Worm (Caenorhabditis elegans) whole organism, L4 larva: ENCODE measurements around the gene eak-3.

Experiments used
- D1046.2 ChIP-seq: fragments of 200-800 bp; sonication (Bioruptor generic); IDR thresholded peaks from 2 replicates; pipeline ENCODE4 v1.3.6; 2022; ENCODE audit warnings: missing genetic modification characterization, missing compliant biosample characterization
- F10B5.3 ChIP-seq: sonication (generic microtip); optimal IDR thresholded peaks from 2 replicates; lab custom pipeline; 2016; ENCODE audit warnings: mild to moderate bottlenecking, missing genetic modification characterization, missing compliant biosample characterization
- F37D6.2 ChIP-seq: sonication (generic microtip); optimal IDR thresholded peaks from 2 replicates; lab custom pipeline; 2016; ENCODE audit warnings: mild to moderate bottlenecking, missing genetic modification characterization, missing compliant biosample characterization
- F49E8.2 ChIP-seq: sonication (generic microtip); optimal IDR thresholded peaks from 2 replicates; lab custom pipeline; 2016; ENCODE audit warnings: missing compliant biosample characterization, mild to moderate bottlenecking, missing genetic modification characterization, borderline replicate concordance
- R02D3.7 ChIP-seq: fragments of 150-350 bp; sonication (generic microtip); optimal IDR thresholded peaks from 3 replicates; lab custom pipeline; 2014; ENCODE audit warnings: missing biosample characterization, missing genetic modification characterization
- Y105C5A.15 ChIP-seq: fragments of 200-800 bp; sonication (Bioruptor generic); IDR thresholded peaks from 2 replicates; pipeline ENCODE4 v1.3.6; 2022; ENCODE audit warnings: missing genetic modification characterization, missing compliant biosample characterization
- Y48G9A.11 ChIP-seq: fragments of 200-800 bp; sonication (Bioruptor generic); IDR thresholded peaks from 2 replicates; pipeline ENCODE4 v1.3.6; 2022; ENCODE audit warnings: missing genetic modification reagents, missing genetic modification characterization, missing compliant biosample characterization
- Y5F2A.4 ChIP-seq: fragments of 200-800 bp; sonication (Bioruptor generic); optimal IDR thresholded peaks from 2 replicates; lab custom pipeline; 2018; ENCODE audit warnings: mild to moderate bottlenecking, missing genetic modification characterization, missing compliant biosample characterization
- aha-1 ChIP-seq: fragments of 150-350 bp; peaks from one replicate; lab custom pipeline; 2014; ENCODE audit warnings: missing biosample characterization, missing genetic modification characterization
- ama-1 ChIP-seq: fragments of 150-350 bp; optimal IDR thresholded peaks from 2 replicates; lab custom pipeline; 2014; ENCODE audit warnings: inconsistent platforms, mixed read lengths
- arid-1 ChIP-seq: fragments of 200-800 bp; sonication (Bioruptor generic); conservative IDR thresholded peaks from 2 replicates; pipeline ENCODE4 v1.3.6; 2022; ENCODE audit warnings: missing genetic modification reagents, missing genetic modification characterization, missing compliant biosample characterization
- attf-4 ChIP-seq: sonication (generic microtip); optimal IDR thresholded peaks from 3 replicates; lab custom pipeline; 2017; ENCODE audit warnings: missing biosample characterization, missing genetic modification characterization
- ceh-28 ChIP-seq: fragments of 150-350 bp; optimal IDR thresholded peaks from 2 replicates; lab custom pipeline; 2014; ENCODE audit warnings: missing biosample characterization, missing genetic modification reagents, missing genetic modification characterization
- ceh-32 ChIP-seq: sonication (generic microtip); optimal IDR thresholded peaks from 2 replicates; lab custom pipeline; 2016; ENCODE audit warnings: mild to moderate bottlenecking, missing genetic modification characterization, missing compliant biosample characterization; ENCODE audit not compliant: poor library complexity
- ceh-62 ChIP-seq: sonication (generic microtip); optimal IDR thresholded peaks from 2 replicates; lab custom pipeline; 2017; ENCODE audit warnings: missing biosample characterization, missing genetic modification characterization
- ces-1 ChIP-seq: fragments of 150-350 bp; sonication (generic microtip); optimal IDR thresholded peaks from 4 replicates; lab custom pipeline; 2014; ENCODE audit warnings: missing biosample characterization, missing genetic modification reagents, missing genetic modification characterization
- daf-19 ChIP-seq: fragments of 200-800 bp; sonication (Bioruptor generic); conservative IDR thresholded peaks from 2 replicates; pipeline ENCODE4 v1.3.6; 2022; ENCODE audit warnings: missing genetic modification characterization, missing compliant biosample characterization
- dmd-9 ChIP-seq: fragments of 200-800 bp; sonication (Bioruptor generic); IDR thresholded peaks from 2 replicates; pipeline ENCODE4 v1.3.6; 2022; ENCODE audit warnings: missing genetic modification reagents, missing genetic modification characterization, missing compliant biosample characterization
- dpl-1 ChIP-seq: fragments of 150-350 bp; optimal IDR thresholded peaks from 2 replicates; lab custom pipeline; 2014; ENCODE audit warnings: missing biosample characterization, missing genetic modification reagents, missing genetic modification characterization
- egl-27 ChIP-seq: sonication (generic microtip); optimal IDR thresholded peaks from 3 replicates; lab custom pipeline; 2017; ENCODE audit warnings: missing biosample characterization, missing genetic modification reagents, missing genetic modification characterization
- fos-1 ChIP-seq: fragments of 150-350 bp; optimal IDR thresholded peaks from 2 replicates; lab custom pipeline; 2014; ENCODE audit warnings: missing biosample characterization, missing genetic modification characterization
- gei-8 ChIP-seq: fragments of 200-800 bp; sonication (Bioruptor generic); optimal IDR thresholded peaks from 2 replicates; lab custom pipeline; 2018; ENCODE audit warnings: mild to moderate bottlenecking, missing genetic modification characterization, missing compliant biosample characterization
- hlh-30 ChIP-seq: sonication (generic microtip); optimal IDR thresholded peaks from 2 replicates; lab custom pipeline; 2017; ENCODE audit warnings: antibody characterized with exemption, mild to moderate bottlenecking, missing genetic modification characterization, missing compliant biosample characterization; ENCODE audit not compliant: insufficient read depth
- hmg-1.1 ChIP-seq: fragments of 200-800 bp; sonication (Bioruptor generic); IDR thresholded peaks from 2 replicates; pipeline ENCODE4 v1.3.6; 2022; ENCODE audit warnings: missing genetic modification reagents, missing genetic modification characterization, missing compliant biosample characterization
- jun-1 ChIP-seq: fragments of 150-350 bp; optimal IDR thresholded peaks from 2 replicates; lab custom pipeline; 2014; ENCODE audit warnings: missing biosample characterization, missing genetic modification reagents, missing genetic modification characterization
- lin-1 ChIP-seq: fragments of 200-800 bp; sonication (Bioruptor generic); IDR thresholded peaks from 2 replicates; pipeline ENCODE4 v1.3.6; 2022; ENCODE audit warnings: missing genetic modification reagents, missing genetic modification characterization, missing compliant biosample characterization
- lin-29 ChIP-seq: fragments of 200-800 bp; sonication (Bioruptor generic); IDR thresholded peaks from 2 replicates; pipeline ENCODE4 v1.3.6; 2022; ENCODE audit warnings: missing genetic modification reagents, missing genetic modification characterization, missing compliant biosample characterization
- lir-3 ChIP-seq: sonication (generic microtip); optimal IDR thresholded peaks from 2 replicates; lab custom pipeline; 2016; ENCODE audit warnings: mild to moderate bottlenecking, missing genetic modification characterization, missing compliant biosample characterization
- madf-5 ChIP-seq, 2 experiments: fragments of 200-800 bp; sonication (Bioruptor generic); IDR thresholded peaks; 2 replicates each; pipeline ENCODE4 v1.3.6; 2022; ENCODE audit warnings: missing compliant biosample characterization in 2 of 2, missing genetic modification characterization in 2 of 2
- madf-9 ChIP-seq: fragments of 200-800 bp; sonication (Bioruptor generic); conservative IDR thresholded peaks from 2 replicates; pipeline ENCODE4 v1.3.6; 2022; ENCODE audit warnings: missing genetic modification reagents, missing genetic modification characterization, missing compliant biosample characterization
- mdl-1 ChIP-seq, 2 experiments: fragments of 150-350 bp in 1 of 2; sonication (generic microtip) in 1 of 2; optimal IDR thresholded peaks; 2 replicates each; lab custom pipeline; 2014 to 2017; ENCODE audit warnings: missing biosample characterization in 2 of 2, missing genetic modification characterization in 2 of 2
- mdt-29 ChIP-seq: fragments of 200-800 bp; sonication (Bioruptor generic); IDR thresholded peaks from 2 replicates; pipeline ENCODE4 v1.3.6; 2022; ENCODE audit warnings: missing genetic modification reagents, missing genetic modification characterization, missing compliant biosample characterization
- mep-1 ChIP-seq: fragments of 150-350 bp; sonication (generic microtip); optimal IDR thresholded peaks from 3 replicates; lab custom pipeline; 2014; ENCODE audit warnings: missing biosample characterization, missing genetic modification characterization
- nhr-10 ChIP-seq: fragments of 150-350 bp; optimal IDR thresholded peaks from 2 replicates; lab custom pipeline; 2014; ENCODE audit warnings: missing biosample characterization, missing genetic modification characterization
- nhr-11 ChIP-seq: fragments of 150-350 bp; optimal IDR thresholded peaks from 2 replicates; lab custom pipeline; 2014; ENCODE audit warnings: missing biosample characterization, missing genetic modification characterization
- nhr-111 ChIP-seq: fragments of 200-800 bp; sonication (Bioruptor generic); optimal IDR thresholded peaks from 2 replicates; lab custom pipeline; 2018; ENCODE audit warnings: mild to moderate bottlenecking, missing genetic modification characterization, missing compliant biosample characterization
- nhr-28 ChIP-seq: fragments of 150-350 bp; optimal IDR thresholded peaks from 2 replicates; lab custom pipeline; 2014; ENCODE audit warnings: missing biosample characterization, missing genetic modification characterization
- nhr-48 ChIP-seq: sonication (generic microtip); optimal IDR thresholded peaks from 2 replicates; lab custom pipeline; 2016; ENCODE audit warnings: mild to moderate bottlenecking, missing genetic modification characterization, missing compliant biosample characterization
- nhr-77 ChIP-seq: fragments of 150-350 bp; optimal IDR thresholded peaks from 2 replicates; lab custom pipeline; 2014; ENCODE audit warnings: missing biosample characterization, missing genetic modification characterization
- sdz-12 ChIP-seq: fragments of 200-800 bp; sonication (Bioruptor generic); optimal IDR thresholded peaks from 2 replicates; lab custom pipeline; 2018; ENCODE audit warnings: mild to moderate bottlenecking, missing genetic modification characterization, missing compliant biosample characterization
- set-16 ChIP-seq: fragments of 200-800 bp; sonication (Bioruptor generic); IDR thresholded peaks from 2 replicates; pipeline ENCODE4 v1.3.6; 2022; ENCODE audit warnings: missing genetic modification reagents, missing genetic modification characterization, missing compliant biosample characterization
- snpc-1.2 ChIP-seq: fragments of 200-800 bp; sonication (Bioruptor generic); IDR thresholded peaks from 2 replicates; pipeline ENCODE4 v1.3.6; 2022; ENCODE audit warnings: missing genetic modification reagents, missing genetic modification characterization, missing compliant biosample characterization
- snpc-4 ChIP-seq: fragments of 150-350 bp; optimal IDR thresholded peaks from 2 replicates; lab custom pipeline; 2014; ENCODE audit warnings: missing biosample characterization, missing genetic modification characterization
- spr-1 ChIP-seq: sonication (generic microtip); optimal IDR thresholded peaks from 2 replicates; lab custom pipeline; 2016; ENCODE audit warnings: mild to moderate bottlenecking, missing genetic modification characterization, missing compliant biosample characterization
- spr-3 ChIP-seq: fragments of 200-800 bp; sonication (Bioruptor generic); optimal IDR thresholded peaks from 2 replicates; lab custom pipeline; 2018; ENCODE audit warnings: mild to moderate bottlenecking, missing genetic modification characterization, missing compliant biosample characterization
- unc-130 ChIP-seq: sonication (generic microtip); optimal IDR thresholded peaks from 2 replicates; lab custom pipeline; 2016; ENCODE audit warnings: missing genetic modification reagents, missing genetic modification characterization, missing compliant biosample characterization
- unc-62 ChIP-seq, 3 experiments: fragments of 150-350 bp in 1 of 3; sonication (generic microtip); optimal IDR thresholded peaks in 2 of 3; peaks in 1 of 3; 1 replicate in 1 of 3; 2 replicates in 2 of 3; lab custom pipeline; 2014 to 2017; ENCODE audit warnings: missing biosample characterization in 3 of 3, missing genetic modification characterization in 3 of 3, missing genetic modification reagents in 3 of 3, missing genotype in 1 of 3
- vab-7 ChIP-seq: fragments of 200-800 bp; sonication (Bioruptor generic); IDR thresholded peaks from 2 replicates; pipeline ENCODE4 v1.3.6; 2022; ENCODE audit warnings: missing genetic modification reagents, missing genetic modification characterization, missing compliant biosample characterization
- zfp-3 ChIP-seq: fragments of 200-800 bp; sonication (Bioruptor generic); conservative IDR thresholded peaks from 2 replicates; pipeline ENCODE4 v1.3.6; 2022; ENCODE audit warnings: missing genetic modification reagents, missing genetic modification characterization, missing compliant biosample characterization
- zip-2 ChIP-seq: fragments of 150-350 bp; optimal IDR thresholded peaks from 2 replicates; lab custom pipeline; 2014; ENCODE audit warnings: missing biosample characterization, missing genetic modification characterization
- ztf-11 ChIP-seq: fragments of 150-350 bp; optimal IDR thresholded peaks from 2 replicates; lab custom pipeline; 2014; ENCODE audit warnings: missing biosample characterization, missing genetic modification characterization
- ztf-7 ChIP-seq: fragments of 150-350 bp; optimal IDR thresholded peaks from 2 replicates; lab custom pipeline; 2014; ENCODE audit warnings: missing biosample characterization, missing genetic modification characterization

Gene eak-3

ce11 chrIII:1201958-1202596 lies 25.7 kb upstream of the eak-3 start, which contains the start of the genes mrpl-45 and Y119D3B.12 (continued):
- TF ChIP-seq ceh-62 (tag; lab: Kevin White, UChicago) (no peak), D1046.2 (no peak), F49E8.2 (tag; lab: Kevin White, UChicago) (no peak), madf-5 (GFP tag; IDR thresholded peaks at IDR 0.05; lab: Robert Waterston, UW) (no peak), ztf-7 (tag; lab: Kevin White, UChicago) (no peak), R02D3.7 (tag; lab: Kevin White, UChicago) (no peak), nhr-111 (GFP tag; lab: Kevin White, UChicago) (no peak), arid-1 (GFP tag; lab: Robert Waterston, UW) (peak; percentile 66), snpc-4 (tag; lab: Kevin White, UChicago) (no peak), zfp-3 (no peak), spr-1 (tag; lab: Kevin White, UChicago) (peak; percentile 9), lin-1 (GFP tag; lab: Robert Waterston, UW) (no peak), lin-29 (GFP tag; lab: Robert Waterston, UW) (no peak), unc-130 (GFP tag; lab: Kevin White, UChicago) (no peak), hlh-30 (tag; lab: Kevin White, UChicago) (peak; percentile 81), aha-1 (tag; lab: Kevin White, UChicago) (peak; percentile 38), Y48G9A.11 (GFP tag; lab: Robert Waterston, UW) (no peak), lir-3 (tag; lab: Kevin White, UChicago) (no peak), ama-1 (lab: Kevin White, UChicago) (peak; percentile 2), sdz-12 (no peak), spr-3 (GFP tag; lab: Kevin White, UChicago) (no peak), ceh-28 (tag; lab: Kevin White, UChicago) (no peak), egl-27 (tag; lab: Kevin White, UChicago) (no peak), nhr-48 (tag; lab: Kevin White, UChicago) (no peak), unc-62 (GFP tag; optimal IDR thresholded peaks at IDR 0.05 in 1 of 2; lab: Kevin White, UChicago) (peak in 1 of 2 experiments; percentile 86), unc-62 (tag; optimal IDR thresholded peaks at IDR 0.05; lab: Kevin White, UChicago) (no peak), hmg-1.1 (GFP tag; lab: Robert Waterston, UW) (peak; percentile 65), snpc-1.2 (GFP tag; lab: Robert Waterston, UW) (no peak), vab-7 (GFP tag; lab: Robert Waterston, UW) (no peak), Y105C5A.15 (GFP tag; lab: Robert Waterston, UW) (no peak), dpl-1 (GFP tag; lab: Kevin White, UChicago) (peak; percentile 81), ztf-11 (tag; lab: Kevin White, UChicago) (no peak), madf-9 (no peak), nhr-28 (tag; lab: Kevin White, UChicago) (peak; percentile 41), mdl-1 (tag; optimal IDR thresholded peaks at IDR 0.05; lab: Kevin White, UChicago) (no peak), zip-2 (tag; lab: Kevin White, UChicago) (peak; percentile 1), mdt-29 (no peak), fos-1 (tag; lab: Kevin White, UChicago) (no peak), ceh-32 (no peak), set-16 (GFP tag; lab: Robert Waterston, UW) (no peak), ces-1 (GFP tag; lab: Kevin White, UChicago) (no peak), nhr-11 (tag; lab: Kevin White, UChicago) (peak; percentile 22), nhr-77 (peak; percentile 66), attf-4 (no peak), jun-1 (peak; percentile 16), mep-1 (peak; percentile 72), F10B5.3 (tag; lab: Kevin White, UChicago) (no peak), F37D6.2 (tag; lab: Kevin White, UChicago) (peak; percentile 42), daf-19 (GFP tag; lab: Robert Waterston, UW) (no peak), nhr-10 (tag; lab: Kevin White, UChicago) (no peak), Y5F2A.4 (GFP tag; lab: Kevin White, UChicago) (no peak), gei-8 (GFP tag; lab: Kevin White, UChicago) (no peak), dmd-9 (GFP tag; lab: Robert Waterston, UW) (no peak)
